Fruit fly (Drosophila melanogaster) whole organism, larva: ENCODE data around the gene CG1789.

ENCODE experiments used
- noc ChIP-seq: fragments of 200-800 bp; sonication (Bioruptor generic); optimal IDR thresholded peaks from 3 replicates; lab custom pipeline; 2019; ENCODE audit warnings: missing biosample characterization, mild to moderate bottlenecking, missing genetic modification characterization, moderate library complexity

The CG1789 gene

DNA sequence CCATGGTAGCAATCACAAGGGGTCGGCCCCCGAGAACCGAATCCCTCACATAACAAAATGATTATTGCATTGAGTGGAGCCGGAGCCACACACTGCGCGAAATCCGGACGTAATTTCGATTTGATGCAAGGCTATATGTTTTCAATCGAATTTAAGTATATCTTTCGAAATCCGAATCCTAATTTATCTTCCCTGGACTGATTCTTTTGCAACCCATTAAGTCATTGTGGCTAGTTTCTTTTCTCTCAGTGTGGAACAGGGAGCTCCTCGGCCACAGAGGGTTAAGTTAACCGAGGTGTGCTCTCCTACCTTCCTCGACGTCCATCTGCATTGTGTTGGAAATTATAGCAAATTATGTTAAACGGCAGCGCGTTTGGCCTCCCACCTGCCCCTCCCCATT, 41.9 kb downstream of the CG1789 start:
- TF ChIP-seq noc (tag; lab: Kevin White, UChicago), result no peak

DNA sequence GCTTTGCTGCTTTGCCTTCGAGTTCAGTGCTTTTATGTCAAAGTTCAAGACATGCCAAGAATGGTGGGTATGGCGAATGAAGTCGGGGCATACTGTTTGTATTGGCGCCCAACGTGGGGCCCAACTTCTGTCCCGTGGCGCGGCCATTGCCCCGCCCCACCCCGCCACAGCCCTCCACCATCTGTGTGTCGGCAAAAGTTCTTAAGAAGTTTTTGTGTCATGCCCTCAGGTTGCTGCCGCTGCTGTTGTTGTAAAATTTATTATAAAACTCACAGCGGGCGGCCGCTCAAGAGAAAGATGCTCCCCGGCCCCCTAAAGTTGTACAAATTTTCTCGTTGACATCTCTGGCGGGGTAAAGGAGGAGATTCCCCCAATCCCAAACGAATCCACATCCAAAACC, 45.0 kb downstream of the CG1789 start:
- no peak for TF ChIP-seq noc (tag; lab: Kevin White, UChicago)

- TF ChIP-seq noc (tag; lab: Kevin White, UChicago), result no peak
Measured at dm6 chrX:8767304-8767703, 47.0 kb downstream of the CG1789 start.

- no peak for TF ChIP-seq noc (tag; lab: Kevin White, UChicago)
Measured at dm6 chrX:8769157-8769556, 48.8 kb downstream of the CG1789 start.

DNA sequence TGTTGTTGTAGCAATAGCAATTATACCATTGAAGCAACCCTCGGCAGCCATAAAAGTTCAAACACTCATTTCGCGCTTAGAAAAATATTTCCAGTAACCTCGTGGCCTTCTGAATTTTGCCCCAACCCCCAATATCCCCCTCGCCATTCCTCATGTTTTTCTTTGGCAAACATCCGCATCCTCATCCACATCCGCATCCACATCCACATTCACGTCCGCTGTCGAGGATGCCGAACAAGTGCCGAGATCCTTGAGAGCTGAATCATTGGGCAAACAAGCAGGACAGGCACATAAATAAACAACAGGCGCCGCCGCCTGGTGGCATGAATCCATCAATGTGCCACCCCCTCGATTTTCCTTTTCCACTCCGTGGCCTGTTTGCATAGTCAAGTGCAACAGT, 50.4 kb downstream of the CG1789 start:
- no peak for TF ChIP-seq noc (tag; lab: Kevin White, UChicago)
